Fruit fly (Drosophila melanogaster) whole organism, prepupa: Measurements from ENCODE around the gene Esp.

Source experiments
- CG15336 ChIP-seq: fragments of 200-800 bp; sonication (Bioruptor generic); IDR thresholded peaks from 2 replicates; pipeline ENCODE4 v1.3.6; 2022; ENCODE audit warnings: missing biosample characterization, missing genetic modification characterization
- CG3032 ChIP-seq: fragments of 200-800 bp; optimal IDR thresholded peaks from 2 replicates; lab custom pipeline; 2019; ENCODE audit warnings: missing biosample characterization, mild to moderate bottlenecking, missing genetic modification characterization, moderate library complexity
- CG6276 ChIP-seq: fragments of 200-800 bp; sonication (Bioruptor generic); optimal IDR thresholded peaks from 2 replicates; lab custom pipeline; 2017; ENCODE audit warnings: missing biosample characterization, mild to moderate bottlenecking, missing genetic modification characterization
- CG6792 ChIP-seq: fragments of 200-800 bp; sonication (Bioruptor generic); optimal IDR thresholded peaks from 3 replicates; lab custom pipeline; 2016; ENCODE audit warnings: missing biosample characterization, missing genetic modification characterization
- net ChIP-seq: fragments of 200-800 bp; sonication (Bioruptor generic); optimal IDR thresholded peaks from 3 replicates; lab custom pipeline; 2016; ENCODE audit warnings: missing biosample characterization, missing genetic modification characterization

DNA sequence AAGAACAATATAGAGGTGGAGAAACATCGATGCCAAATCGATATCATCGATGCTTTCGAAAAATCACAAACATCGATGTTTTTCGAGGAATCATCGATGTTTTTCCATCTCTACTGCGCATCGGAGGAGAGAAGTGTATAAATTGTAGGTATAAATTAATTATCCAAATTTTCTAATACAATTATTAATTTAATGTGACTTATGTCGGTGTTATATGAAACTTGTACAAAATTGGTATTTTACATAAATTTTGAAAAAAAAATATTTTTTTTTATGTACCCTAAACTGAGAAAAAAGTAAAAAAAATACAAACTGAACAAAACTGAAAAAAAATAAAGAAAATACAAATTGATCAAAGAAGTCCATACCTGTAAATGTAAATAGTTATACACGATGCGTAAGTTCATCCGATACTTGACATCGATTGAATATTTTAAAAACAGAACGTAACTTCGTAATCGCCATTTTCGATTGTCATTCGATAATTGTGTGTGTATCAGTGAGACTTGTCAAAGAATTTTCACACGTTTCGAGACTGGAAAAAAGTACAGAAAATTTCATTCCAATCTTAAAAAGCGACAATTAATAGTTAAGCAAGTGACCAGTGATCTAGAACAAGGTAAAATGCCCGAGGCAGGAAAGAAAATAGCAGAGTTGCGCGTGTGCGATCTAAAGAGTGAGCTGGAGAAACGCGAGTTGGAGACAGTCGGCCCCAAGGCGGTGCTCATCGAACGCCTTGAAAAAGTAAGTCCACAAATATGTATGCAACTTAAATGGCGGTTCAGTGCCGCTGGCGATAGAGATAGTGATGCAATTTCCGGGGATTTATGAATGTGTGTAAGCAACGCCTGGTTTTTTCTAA is 24.5 kb upstream of the Esp start, which contains the start of the genes CG5808 and Saf-B:
- no peak for TF ChIP-seq CG3032 (tag; lab: Kevin White, UChicago)
- TF ChIP-seq CG6792 (GFP tag; lab: Kevin White, UChicago) = no peak
- no peak for TF ChIP-seq net
- no peak for TF ChIP-seq CG15336
- no peak for TF ChIP-seq CG6276 (GFP tag; lab: Kevin White, UChicago)
